Fruit fly (Drosophila melanogaster) whole organism, prepupa: ENCODE results near the gene Arpc3B.

Experiments used
- CG6808 ChIP-seq: fragments of 200-800 bp; sonication (Bioruptor generic); optimal IDR thresholded peaks from 3 replicates; lab custom pipeline; 2017; ENCODE audit warnings: missing biosample characterization, missing genetic modification characterization, mild to moderate bottlenecking, moderate library complexity, missing genetic modification reagents
- CG7368 ChIP-seq: fragments of 200-800 bp; sonication (Bioruptor generic); optimal IDR thresholded peaks from 3 replicates; lab custom pipeline; 2016; ENCODE audit warnings: missing biosample characterization, missing genetic modification characterization

dm6 chrX:17105707-17106106 lies at the start of gene Arpc3B:
- TF ChIP-seq CG6808 (GFP tag; lab: Kevin White, UChicago), result no peak
- TF ChIP-seq CG7368, result no peak
